Comparison of ENCODE assay signal across 1 fruit fly cellular context in genomic region chr3L:15826347-15826984, dm6.
TF ChIP-seq lines count a peak whose summit lies in the region.

Gene DCP2, minus strand, starts transcription at chr3L:15826423.
Gene dbo, plus strand, starts transcription at chr3L:15826888.

TF ChIP-seq in whole organism, embryonic, 481 proteins besides CTCF, POLR2A, EP300 and RAD21 (continued from another document and continues in another):
- TF ChIP-seq Fer3 (tag; optimal IDR thresholded peaks at IDR 0.05; lab: Kevin White, UChicago) = peak; percentile 82
- no peak for TF ChIP-seq bab2 (GFP tag; optimal IDR thresholded peaks at IDR 0.05; lab: Kevin White, UChicago)
- no peak for TF ChIP-seq CG6813 (GFP tag; optimal IDR thresholded peaks at IDR 0.05; lab: Kevin White, UChicago)
- peak; percentile 26 for TF ChIP-seq CG1603 (tag; optimal IDR thresholded peaks at IDR 0.05; lab: Kevin White, UChicago)
- no peak for TF ChIP-seq CG17186 (GFP tag; optimal IDR thresholded peaks at IDR 0.05; lab: Kevin White, UChicago)
- peak; percentile 22 for TF ChIP-seq CG6254 (GFP tag; optimal IDR thresholded peaks at IDR 0.05; lab: Kevin White, UChicago)
- TF ChIP-seq tll (GFP tag; optimal IDR thresholded peaks at IDR 0.05; lab: Kevin White, UChicago) = no peak
- 0 out of 3 replicates have a peak, but pooled peaks have one; percentile 27 for TF ChIP-seq so (GFP tag; IDR thresholded peaks at IDR 0.05; lab: Robert Waterston, UW)
- TF ChIP-seq CG4404 (GFP tag; IDR thresholded peaks at IDR 0.05; lab: Robert Waterston, UW) = 0 out of 2 replicates have a peak, but pooled peaks have one; percentile 19
- TF ChIP-seq CG15073 (GFP tag; optimal IDR thresholded peaks at IDR 0.05; lab: Kevin White, UChicago) = peak; percentile 0
- TF ChIP-seq CG5953 (GFP tag; IDR thresholded peaks at IDR 0.05; lab: Robert Waterston, UW) = no peak
- peak; percentile 9 for TF ChIP-seq ems (GFP tag; optimal IDR thresholded peaks at IDR 0.05; lab: Kevin White, UChicago)
- peak; percentile 81 for TF ChIP-seq unc-4 (GFP tag; IDR thresholded peaks at IDR 0.05; lab: Robert Waterston, UW; ENCODE audit: partially characterized antibody)
- no peak for TF ChIP-seq bigmax (GFP tag; optimal IDR thresholded peaks at IDR 0.05; lab: Kevin White, UChicago)
- no peak for TF ChIP-seq Doc2 (GFP tag; IDR thresholded peaks at IDR 0.05; lab: Robert Waterston, UW)
- peak; percentile 51; the same call in 2 of the 3 replicates for TF ChIP-seq B-H1 (GFP tag; IDR thresholded peaks at IDR 0.05; lab: Robert Waterston, UW)
- TF ChIP-seq jumu (GFP tag; optimal IDR thresholded peaks at IDR 0.05; lab: Kevin White, UChicago) = peak; percentile 44
- TF ChIP-seq E2f2 (GFP tag; IDR thresholded peaks at IDR 0.05; lab: Robert Waterston, UW) = peak; percentile 30; the same call in 1 of the 2 replicates
- TF ChIP-seq fu2 (GFP tag; optimal IDR thresholded peaks at IDR 0.05; lab: Kevin White, UChicago) = peak; percentile 50
- TF ChIP-seq pan (optimal IDR thresholded peaks at IDR 0.05; lab: Kevin White, UChicago) = no peak
- TF ChIP-seq pan (GFP tag; optimal IDR thresholded peaks at IDR 0.05 in 1 of 2, IDR thresholded peaks at IDR 0.05 in 1 of 2) = peak in 1 of 2 experiments; percentile 53
- TF ChIP-seq slp2 (GFP tag; optimal IDR thresholded peaks at IDR 0.05; lab: Kevin White, UChicago) = no peak
- TF ChIP-seq CG11504 (tag; optimal IDR thresholded peaks at IDR 0.05; lab: Kevin White, UChicago) = peak; percentile 69
- no peak for TF ChIP-seq lov (optimal IDR thresholded peaks at IDR 0.05; lab: Kevin White, UChicago)
- TF ChIP-seq lov (GFP tag; IDR thresholded peaks at IDR 0.05; lab: Robert Waterston, UW) = no peak
- no peak for TF ChIP-seq CG12071 (GFP tag; optimal IDR thresholded peaks at IDR 0.05; lab: Kevin White, UChicago)
- no peak for TF ChIP-seq D (optimal IDR thresholded peaks at IDR 0.05; lab: Kevin White, UChicago)
- peak; percentile 2 for TF ChIP-seq D (GFP tag; optimal IDR thresholded peaks at IDR 0.05; lab: Kevin White, UChicago)
- peak; percentile 87 for TF ChIP-seq BEAF-32 (GFP tag; optimal IDR thresholded peaks at IDR 0.05; lab: Kevin White, UChicago)
- peak; percentile 87 for TF ChIP-seq Dll (GFP tag; IDR thresholded peaks at IDR 0.05; lab: Robert Waterston, UW; ENCODE audit: partially characterized antibody)
- TF ChIP-seq fd102C (GFP tag; optimal IDR thresholded peaks at IDR 0.05; lab: Kevin White, UChicago) = no peak
- TF ChIP-seq CG7928 (GFP tag; optimal IDR thresholded peaks at IDR 0.05; lab: Kevin White, UChicago) = peak; percentile 87
- TF ChIP-seq Jarid2 (GFP tag; optimal IDR thresholded peaks at IDR 0.05; lab: Kevin White, UChicago) = no peak
- TF ChIP-seq Gsc (GFP tag; IDR thresholded peaks at IDR 0.05; lab: Robert Waterston, UW) = no peak
- peak; percentile 53 for TF ChIP-seq mam (GFP tag; optimal IDR thresholded peaks at IDR 0.05; lab: Kevin White, UChicago)
- TF ChIP-seq Doc3 (GFP tag; IDR thresholded peaks at IDR 0.05; lab: Robert Waterston, UW; ENCODE audit: partially characterized antibody) = peak; percentile 82
- TF ChIP-seq Taf1 (GFP tag; IDR thresholded peaks at IDR 0.05; lab: Robert Waterston, UW) = peak; percentile 45; the same call in 1 of the 2 replicates
- TF ChIP-seq CG10274 (GFP tag; optimal IDR thresholded peaks at IDR 0.05; lab: Kevin White, UChicago) = peak; percentile 2
- no peak for TF ChIP-seq fd64A (GFP tag; optimal IDR thresholded peaks at IDR 0.05; lab: Kevin White, UChicago)
- peak; percentile 66 for TF ChIP-seq Hr3 (GFP tag; optimal IDR thresholded peaks at IDR 0.05; lab: Kevin White, UChicago)
- peak; percentile 47 for TF ChIP-seq CG10654 (GFP tag; optimal IDR thresholded peaks at IDR 0.05; lab: Kevin White, UChicago)
- peak; percentile 74 for TF ChIP-seq fd3F (GFP tag; optimal IDR thresholded peaks at IDR 0.05; lab: Kevin White, UChicago)
- no peak for TF ChIP-seq CG1647 (GFP tag; optimal IDR thresholded peaks at IDR 0.05; lab: Kevin White, UChicago)
- no peak for TF ChIP-seq CG4360 (GFP tag; IDR thresholded peaks at IDR 0.05; lab: Robert Waterston, UW)
- TF ChIP-seq CG34422 (GFP tag; IDR thresholded peaks at IDR 0.05; lab: Robert Waterston, UW) = no peak
- peak; percentile 15; the same call in 1 of the 2 replicates for TF ChIP-seq wor (GFP tag; IDR thresholded peaks at IDR 0.05; lab: Robert Waterston, UW)
- TF ChIP-seq Xbp1 (GFP tag; optimal IDR thresholded peaks at IDR 0.05; lab: Kevin White, UChicago) = peak; percentile 77
- no peak for TF ChIP-seq h (optimal IDR thresholded peaks at IDR 0.05; lab: Kevin White, UChicago)
- no peak for TF ChIP-seq CG13624 (GFP tag; optimal IDR thresholded peaks at IDR 0.05; lab: Kevin White, UChicago)
- TF ChIP-seq crc (GFP tag; optimal IDR thresholded peaks at IDR 0.05; lab: Kevin White, UChicago) = no peak
- peak; percentile 62 for TF ChIP-seq Blimp-1 (GFP tag; optimal IDR thresholded peaks at IDR 0.05; lab: Kevin White, UChicago)
- no peak for TF ChIP-seq Camta (GFP tag; optimal IDR thresholded peaks at IDR 0.05; lab: Kevin White, UChicago)
- no peak for TF ChIP-seq yki (optimal IDR thresholded peaks at IDR 0.05; lab: Kevin White, UChicago)
- TF ChIP-seq CG6765 (GFP tag; optimal IDR thresholded peaks at IDR 0.05; lab: Kevin White, UChicago) = peak; percentile 46
- TF ChIP-seq Neu2 (GFP tag; optimal IDR thresholded peaks at IDR 0.05; lab: Kevin White, UChicago; ENCODE audit: borderline replicate concordance) = no peak
- peak; percentile 43 for TF ChIP-seq CG4707 (GFP tag; optimal IDR thresholded peaks at IDR 0.05; lab: Kevin White, UChicago)
- peak; percentile 47 for TF ChIP-seq croc (GFP tag; conservative IDR thresholded peaks at IDR 0.05; lab: Robert Waterston, UW)
- no peak for TF ChIP-seq ac (GFP tag; optimal IDR thresholded peaks at IDR 0.05; lab: Kevin White, UChicago)
- peak; percentile 19 for TF ChIP-seq cato (GFP tag; optimal IDR thresholded peaks at IDR 0.05; lab: Kevin White, UChicago; ENCODE audit: borderline replicate concordance)
- TF ChIP-seq run (tag; optimal IDR thresholded peaks at IDR 0.05; lab: Kevin White, UChicago) = peak; percentile 48
- TF ChIP-seq CG12155 (GFP tag; optimal IDR thresholded peaks at IDR 0.05; lab: Kevin White, UChicago) = peak; percentile 57
- peak; percentile 91 for TF ChIP-seq CG9932 (GFP tag; IDR thresholded peaks at IDR 0.05; lab: Robert Waterston, UW)
- TF ChIP-seq CG1024 (GFP tag; IDR thresholded peaks at IDR 0.05; lab: Robert Waterston, UW) = 0 out of 2 replicates have a peak, but pooled peaks have one; percentile 0
- peak; percentile 54 for TF ChIP-seq ato (GFP tag; IDR thresholded peaks at IDR 0.05; lab: Robert Waterston, UW; ENCODE audit: partially characterized antibody)
- no peak for TF ChIP-seq dati (GFP tag; IDR thresholded peaks at IDR 0.05; lab: Robert Waterston, UW)
- TF ChIP-seq grn (GFP tag; optimal IDR thresholded peaks at IDR 0.05; lab: Kevin White, UChicago) = no peak
- peak; percentile 15 for TF ChIP-seq CG5180 (GFP tag; optimal IDR thresholded peaks at IDR 0.05; lab: Kevin White, UChicago)
- no peak for TF ChIP-seq tup (GFP tag; optimal IDR thresholded peaks at IDR 0.05; lab: Kevin White, UChicago)
- TF ChIP-seq CG1233 (GFP tag; optimal IDR thresholded peaks at IDR 0.05; lab: Kevin White, UChicago) = peak; percentile 55
- TF ChIP-seq HmgD (GFP tag; optimal IDR thresholded peaks at IDR 0.05; lab: Kevin White, UChicago) = no peak
- TF ChIP-seq CG9797 (GFP tag; optimal IDR thresholded peaks at IDR 0.05; lab: Kevin White, UChicago) = peak; percentile 50
- peak; percentile 47; the same call in 1 of the 3 replicates for TF ChIP-seq Dbx (GFP tag; IDR thresholded peaks at IDR 0.05; lab: Robert Waterston, UW)
- no peak for TF ChIP-seq CG5245 (GFP tag; optimal IDR thresholded peaks at IDR 0.05; lab: Kevin White, UChicago)
- peak; percentile 61 for TF ChIP-seq CG10267 (tag; optimal IDR thresholded peaks at IDR 0.05; lab: Kevin White, UChicago)
- TF ChIP-seq otp (GFP tag; IDR thresholded peaks at IDR 0.05; lab: Robert Waterston, UW) = 0 out of 3 replicates have a peak, but pooled peaks have one; percentile 28
- TF ChIP-seq HHEX (GFP tag; optimal IDR thresholded peaks at IDR 0.05; lab: Kevin White, UChicago) = peak; percentile 61
- peak; percentile 87 for TF ChIP-seq slbo (GFP tag; IDR thresholded peaks at IDR 0.05; lab: Robert Waterston, UW)
- TF ChIP-seq CG18764 (GFP tag; optimal IDR thresholded peaks at IDR 0.05; lab: Kevin White, UChicago) = peak; percentile 43
- 0 out of 2 replicates have a peak, but pooled peaks have one; percentile 10 for TF ChIP-seq CG31224 (GFP tag; IDR thresholded peaks at IDR 0.05; lab: Robert Waterston, UW)
- peak; percentile 71 for TF ChIP-seq al (GFP tag; IDR thresholded peaks at IDR 0.05; lab: Robert Waterston, UW)
- no peak for TF ChIP-seq CG14965 (GFP tag; optimal IDR thresholded peaks at IDR 0.05; lab: Kevin White, UChicago; ENCODE audit: borderline replicate concordance)
- peak; percentile 79 for TF ChIP-seq CG2678 (tag; optimal IDR thresholded peaks at IDR 0.05; lab: Kevin White, UChicago)
- TF ChIP-seq D19A (tag; optimal IDR thresholded peaks at IDR 0.05; lab: Kevin White, UChicago) = peak; percentile 39
- peak; percentile 99 for TF ChIP-seq CG9437 (GFP tag; optimal IDR thresholded peaks at IDR 0.05; lab: Kevin White, UChicago)
- TF ChIP-seq CG2889 (GFP tag; IDR thresholded peaks at IDR 0.05; lab: Robert Waterston, UW) = no peak
- TF ChIP-seq gt (GFP tag; IDR thresholded peaks at IDR 0.05; lab: Robert Waterston, UW) = no peak
- TF ChIP-seq CG17328 (GFP tag; IDR thresholded peaks at IDR 0.05; lab: Robert Waterston, UW) = peak; percentile 49; the same call in 1 of the 2 replicates
- TF ChIP-seq dysf (GFP tag; IDR thresholded peaks at IDR 0.05; lab: Robert Waterston, UW) = peak; percentile 75; the same call in 2 of the 3 replicates
- TF ChIP-seq salm (tag; optimal IDR thresholded peaks at IDR 0.05; lab: Kevin White, UChicago) = peak; percentile 44
- no peak for TF ChIP-seq eyg (GFP tag; optimal IDR thresholded peaks at IDR 0.05; lab: Kevin White, UChicago)
- TF ChIP-seq CG7786 (GFP tag; optimal IDR thresholded peaks at IDR 0.05; lab: Kevin White, UChicago) = no peak
- no peak for TF ChIP-seq oc (tag; optimal IDR thresholded peaks at IDR 0.05; lab: Kevin White, UChicago)
- TF ChIP-seq C15 (GFP tag; IDR thresholded peaks at IDR 0.05; lab: Robert Waterston, UW) = 0 out of 3 replicates have a peak, but pooled peaks have one; percentile 47
- peak; percentile 74 for TF ChIP-seq az2 (GFP tag; optimal IDR thresholded peaks at IDR 0.05; lab: Kevin White, UChicago)
- TF ChIP-seq CG12104 (GFP tag; optimal IDR thresholded peaks at IDR 0.05; lab: Kevin White, UChicago) = peak; percentile 58
- TF ChIP-seq B-H2 (GFP tag; optimal IDR thresholded peaks at IDR 0.05; lab: Kevin White, UChicago) = peak; percentile 81
- TF ChIP-seq Nf-YA (GFP tag; IDR thresholded peaks at IDR 0.05; lab: Robert Waterston, UW) = no peak; the same call in 1 of the 2 replicates
- TF ChIP-seq cg (GFP tag; optimal IDR thresholded peaks at IDR 0.05; lab: Kevin White, UChicago) = no peak
- TF ChIP-seq onecut (GFP tag; IDR thresholded peaks at IDR 0.05; lab: Robert Waterston, UW) = no peak; the same call in 1 of the 2 replicates
- peak; percentile 27 for TF ChIP-seq stwl (tag; optimal IDR thresholded peaks at IDR 0.05; lab: Kevin White, UChicago)
- peak; percentile 42 for TF ChIP-seq CG12769 (tag; optimal IDR thresholded peaks at IDR 0.05; lab: Kevin White, UChicago)
- peak; percentile 21 for TF ChIP-seq chn (GFP tag; optimal IDR thresholded peaks at IDR 0.05; lab: Kevin White, UChicago)
- peak in 1 of 2 experiments; percentile 26 for TF ChIP-seq insv (GFP tag; optimal IDR thresholded peaks at IDR 0.05; lab: Kevin White, UChicago)
- no peak for TF ChIP-seq wdn (GFP tag; IDR thresholded peaks at IDR 0.05; lab: Robert Waterston, UW)
- TF ChIP-seq hkb (optimal IDR thresholded peaks at IDR 0.05; lab: Kevin White, UChicago) = no peak
- peak; percentile 74 for TF ChIP-seq hkb (GFP tag; IDR thresholded peaks at IDR 0.05; lab: Robert Waterston, UW)
- no peak for TF ChIP-seq CG17912 (GFP tag; optimal IDR thresholded peaks at IDR 0.05; lab: Kevin White, UChicago)
- TF ChIP-seq CG12659 (GFP tag; optimal IDR thresholded peaks at IDR 0.05; lab: Kevin White, UChicago) = peak; percentile 62
- TF ChIP-seq CG10209 (GFP tag; optimal IDR thresholded peaks at IDR 0.05; lab: Kevin White, UChicago) = peak; percentile 65
- peak; percentile 73 for TF ChIP-seq Sox100B (GFP tag; optimal IDR thresholded peaks at IDR 0.05; lab: Kevin White, UChicago)
- TF ChIP-seq CG8359 (GFP tag; optimal IDR thresholded peaks at IDR 0.05; lab: Kevin White, UChicago; ENCODE audit: borderline replicate concordance) = no peak
- TF ChIP-seq Hr51 (GFP tag; optimal IDR thresholded peaks at IDR 0.05; lab: Kevin White, UChicago) = peak; percentile 12 to 74
- TF ChIP-seq CG10366 (GFP tag; IDR thresholded peaks at IDR 0.05; lab: Robert Waterston, UW) = peak; percentile 61
- peak; percentile 79 for TF ChIP-seq Dref (GFP tag; IDR thresholded peaks at IDR 0.05; lab: Robert Waterston, UW)
- TF ChIP-seq Sox102F (GFP tag; optimal IDR thresholded peaks at IDR 0.05; lab: Kevin White, UChicago) = peak; percentile 70
- TF ChIP-seq Ptx1 (GFP tag; IDR thresholded peaks at IDR 0.05; lab: Robert Waterston, UW) = peak; percentile 62
- TF ChIP-seq gce (GFP tag; IDR thresholded peaks at IDR 0.05; lab: Robert Waterston, UW) = peak; percentile 55; the same call in 1 of the 3 replicates
- TF ChIP-seq Ets65A (GFP tag; lab: Kevin White, UChicago) = peak; percentile 92
- TF ChIP-seq CG8765 (GFP tag; IDR thresholded peaks at IDR 0.05; lab: Robert Waterston, UW) = no peak
- TF ChIP-seq CG30431 (GFP tag; optimal IDR thresholded peaks at IDR 0.05; lab: Kevin White, UChicago) = no peak
- peak; percentile 44; the same call in 1 of the 2 replicates for TF ChIP-seq seq (GFP tag; IDR thresholded peaks at IDR 0.05; lab: Robert Waterston, UW)
- peak; percentile 67 for TF ChIP-seq dmrt99B (tag; optimal IDR thresholded peaks at IDR 0.05; lab: Kevin White, UChicago)
- peak; percentile 79 for TF ChIP-seq sob (GFP tag; IDR thresholded peaks at IDR 0.05; lab: Robert Waterston, UW)
- TF ChIP-seq HLH4C (GFP tag; IDR thresholded peaks at IDR 0.05; lab: Robert Waterston, UW; ENCODE audit: partially characterized antibody) = peak; percentile 75; the same call in 2 of the 3 replicates
- peak; percentile 73 for TF ChIP-seq lmd (GFP tag; IDR thresholded peaks at IDR 0.05; lab: Robert Waterston, UW)
- TF ChIP-seq Atf6 (GFP tag; IDR thresholded peaks at IDR 0.05; lab: Robert Waterston, UW) = peak; percentile 51; the same call in 1 of the 2 replicates
- no peak for TF ChIP-seq HLHmδ (GFP tag; optimal IDR thresholded peaks at IDR 0.05; lab: Kevin White, UChicago)
- peak; percentile 54 for TF ChIP-seq Hmr (GFP tag; optimal IDR thresholded peaks at IDR 0.05; lab: Kevin White, UChicago)
- peak; percentile 73 for TF ChIP-seq CG9215 (GFP tag; IDR thresholded peaks at IDR 0.05; lab: Robert Waterston, UW)
